Worm (Caenorhabditis elegans): ENCODE data around the gene ZK1010.4.

- no peak for TF ChIP-seq klf-2 (GFP tag; conservative IDR thresholded peaks at IDR 0.05)
- TF ChIP-seq flt-1 (GFP tag; IDR thresholded peaks at IDR 0.05), result no peak
- no peak for TF ChIP-seq ztf-29 (GFP tag; IDR thresholded peaks at IDR 0.05)
- TF ChIP-seq tab-1 (GFP tag; IDR thresholded peaks at IDR 0.05), result no peak
- no peak for TF ChIP-seq med-1 (GFP tag; optimal IDR thresholded peaks at IDR 0.05; ENCODE audit: insufficient read depth)
Observed at ce11 chrIII:13013912-13014311, 33.0 kb downstream of the ZK1010.4 start.

Measured in whole organism, midembryonic.